Worm (Caenorhabditis elegans): ENCODE data around the gene pin-2.

The pin-2 gene

DNA sequence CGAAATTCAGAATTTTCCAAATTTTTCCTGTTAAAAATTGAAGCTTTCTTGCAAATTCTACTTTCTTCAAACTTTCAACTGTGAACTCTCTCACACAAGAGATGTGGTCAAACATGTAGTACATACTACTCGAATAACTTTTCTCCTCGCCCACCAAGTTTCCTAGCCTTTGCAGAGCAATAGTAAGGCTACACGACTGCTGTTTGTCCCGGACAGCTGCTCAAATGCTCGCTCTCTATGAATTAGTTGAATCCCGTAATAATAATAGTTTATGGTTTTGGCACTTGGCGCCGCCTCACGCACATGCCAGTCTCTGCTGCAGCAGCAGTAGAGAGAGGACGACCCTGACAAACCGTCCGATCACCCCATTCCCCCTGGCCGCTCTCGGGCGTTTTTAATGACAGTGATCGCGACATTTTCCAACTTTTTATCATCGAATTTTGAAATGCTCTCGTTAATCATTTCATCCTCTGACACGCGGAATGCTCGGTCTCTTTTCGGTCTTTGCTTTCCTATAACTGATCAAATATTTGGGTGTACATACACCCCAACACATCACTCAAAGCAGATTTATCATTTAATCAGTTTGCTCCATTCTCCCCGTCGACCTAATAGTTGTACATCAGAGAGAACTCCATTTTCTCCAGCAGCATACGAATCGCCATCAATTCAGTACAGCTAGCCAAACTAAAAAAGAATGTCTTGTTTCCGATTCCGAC, 40.2 kb downstream of the pin-2 start:
- TF ChIP-seq aha-1 (tag) (peak; percentile 56), T20F7.1 (GFP tag; optimal IDR thresholded peaks at IDR 0.05) (peak; percentile 8), nhr-48 (tag; optimal IDR thresholded peaks at IDR 0.05) (peak; percentile 70), ctbp-1 (GFP tag; IDR thresholded peaks at IDR 0.05) (no peak), php-3 (GFP tag; IDR thresholded peaks at IDR 0.05) (peak; percentile 83), pha-4 (GFP tag; IDR thresholded peaks at IDR 0.05) (peak; percentile 42; the same call in 1 of the 2 replicates), pha-4 (tag; optimal IDR thresholded peaks at IDR 0.05) (no peak), F26F4.8 (GFP tag; conservative IDR thresholded peaks at IDR 0.05) (no peak), set-16 (GFP tag; IDR thresholded peaks at IDR 0.05) (peak; percentile 61), ceh-44 (GFP tag; IDR thresholded peaks at IDR 0.05) (no peak), zfp-2 (tag; optimal IDR thresholded peaks at IDR 0.05) (no peak), pqm-1 (tag; optimal IDR thresholded peaks at IDR 0.05) (peak; percentile 52), egl-27 (tag; optimal IDR thresholded peaks at IDR 0.05) (no peak), lim-7 (GFP tag; IDR thresholded peaks at IDR 0.05) (no peak), lin-29 (GFP tag; IDR thresholded peaks at IDR 0.05) (no peak), tra-1 (GFP tag; IDR thresholded peaks at IDR 0.05) (peak; percentile 87; the same call in 1 of the 2 replicates), nhr-11 (tag; optimal IDR thresholded peaks at IDR 0.05) (peak; percentile 41), ztf-7 (tag; optimal IDR thresholded peaks at IDR 0.05) (no peak), nhr-41 (GFP tag; IDR thresholded peaks at IDR 0.05) (peak; percentile 66; the same call in 1 of the 2 replicates), mxl-3 (GFP tag; optimal IDR thresholded peaks at IDR 0.05) (peak; percentile 60), F10B5.3 (tag; optimal IDR thresholded peaks at IDR 0.05) (no peak), ama-1 (optimal IDR thresholded peaks at IDR 0.05) (no peak), hmg-1.1 (GFP tag; IDR thresholded peaks at IDR 0.05) (no peak), zfp-3 (GFP tag; conservative IDR thresholded peaks at IDR 0.05) (no peak), unc-62 (GFP tag; optimal IDR thresholded peaks at IDR 0.05 in 1 of 2) (peak in 1 of 2 experiments; percentile 8), unc-62 (tag; optimal IDR thresholded peaks at IDR 0.05) (no peak), mdt-29 (GFP tag; IDR thresholded peaks at IDR 0.05) (peak; percentile 16; the same call in 1 of the 2 replicates), hlh-30 (tag; optimal IDR thresholded peaks at IDR 0.05; ENCODE audit: insufficient read depth) (peak; percentile 28), lin-38 (GFP tag; IDR thresholded peaks at IDR 0.05) (no peak), nhr-28 (tag; optimal IDR thresholded peaks at IDR 0.05) (peak; percentile 4), mdl-1 (tag; optimal IDR thresholded peaks at IDR 0.05) (peak in 1 of 2 experiments; percentile 40), mes-2 (tag; optimal IDR thresholded peaks at IDR 0.05; ENCODE audit: poor library complexity, severe bottlenecking) (peak; percentile 24), dmd-6 (GFP tag; IDR thresholded peaks at IDR 0.05) (peak; percentile 99), Y75B8A.6 (GFP tag; IDR thresholded peaks at IDR 0.05) (no peak; the same call in 1 of the 2 replicates), mxl-2 (GFP tag; conservative IDR thresholded peaks at IDR 0.05) (no peak), dve-1 (tag; optimal IDR thresholded peaks at IDR 0.05; ENCODE audit: insufficient read depth) (peak; percentile 45), egl-43 (GFP tag; IDR thresholded peaks at IDR 0.05) (no peak), daf-16 (GFP tag; optimal IDR thresholded peaks at IDR 0.05) (no peak), daf-16 (tag; optimal IDR thresholded peaks at IDR 0.05) (peak; percentile 27), arid-1 (GFP tag; conservative IDR thresholded peaks at IDR 0.05) (no peak), ceh-20 (GFP tag; IDR thresholded peaks at IDR 0.05) (peak; percentile 34; the same call in 1 of the 2 replicates), mep-1 (tag; optimal IDR thresholded peaks at IDR 0.05) (no peak), zip-11 (GFP tag; IDR thresholded peaks at IDR 0.05) (no peak), hlh-11 (tag; optimal IDR thresholded peaks at IDR 0.05) (peak; percentile 79), nhr-6 (tag; optimal IDR thresholded peaks at IDR 0.05) (no peak), nhr-111 (GFP tag; optimal IDR thresholded peaks at IDR 0.05) (no peak), lin-1 (GFP tag; IDR thresholded peaks at IDR 0.05) (peak; percentile 78)

All from whole organism, L4 larva.